Fruit fly (Drosophila melanogaster) whole organism, embryonic: Measurements from ENCODE around the gene CG1024.
A peak's percentile ranks its signal among the peaks of the same experiment; 100 is the strongest.

ENCODE experiments used
- Atf-2 ChIP-seq: fragments of 200-800 bp; sonication (Bioruptor generic); optimal IDR thresholded peaks from 2 replicates; lab custom pipeline; 2016; ENCODE audit warnings: missing biosample characterization, missing genetic modification characterization
- B-H1 ChIP-seq: fragments of 200-800 bp; sonication (Bioruptor generic); IDR thresholded peaks from 3 replicates; pipeline ENCODE4 v1.3.6; 2022; ENCODE audit warnings: missing biosample characterization, missing genetic modification characterization
- BtbVII ChIP-seq: fragments of 200-800 bp; sonication (Bioruptor generic); optimal IDR thresholded peaks from 3 replicates; lab custom pipeline; 2017; ENCODE audit warnings: missing biosample characterization, mild to moderate bottlenecking, missing genetic modification characterization
- CG1024 ChIP-seq: fragments of 200-800 bp; sonication (Bioruptor generic); IDR thresholded peaks from 2 replicates; pipeline ENCODE4 v1.3.6; 2022; ENCODE audit warnings: missing biosample characterization, missing genetic modification characterization
- CG10321 ChIP-seq: fragments of 200-800 bp; sonication (Bioruptor generic); IDR thresholded peaks from 2 replicates; pipeline ENCODE4 v1.3.6; 2022; ENCODE audit warnings: missing biosample characterization, missing genetic modification characterization
- CG10366 ChIP-seq: fragments of 200-800 bp; sonication (Bioruptor generic); IDR thresholded peaks from 2 replicates; pipeline ENCODE4 v1.3.6; 2022; ENCODE audit warnings: missing biosample characterization, missing genetic modification characterization
- CG10431 ChIP-seq: fragments of 200-800 bp; sonication (Bioruptor generic); optimal IDR thresholded peaks from 3 replicates; lab custom pipeline; 2018; ENCODE audit warnings: missing biosample characterization, mild to moderate bottlenecking, missing genetic modification characterization
- CG10654 ChIP-seq: fragments of 200-800 bp; sonication (Bioruptor generic); optimal IDR thresholded peaks from 2 replicates; lab custom pipeline; 2016; ENCODE audit warnings: missing biosample characterization, missing genetic modification characterization
- CG12155 ChIP-seq: fragments of 200-800 bp; sonication (Bioruptor generic); optimal IDR thresholded peaks from 3 replicates; lab custom pipeline; 2016; ENCODE audit warnings: missing biosample characterization, missing genetic modification characterization
- CG12391 ChIP-seq: fragments of 200-800 bp; sonication (Bioruptor generic); optimal IDR thresholded peaks from 3 replicates; lab custom pipeline; 2018; ENCODE audit warnings: missing biosample characterization, mild to moderate bottlenecking, missing genetic modification characterization, moderate library complexity
- CG13296 ChIP-seq: fragments of 200-800 bp; sonication (Bioruptor generic); optimal IDR thresholded peaks from 3 replicates; lab custom pipeline; 2018; ENCODE audit warnings: missing biosample characterization, mild to moderate bottlenecking, missing genetic modification characterization
- CG14014 ChIP-seq: fragments of 200-800 bp; sonication (Bioruptor generic); IDR thresholded peaks from 2 replicates; pipeline ENCODE4 v1.3.6; 2022; ENCODE audit warnings: missing biosample characterization, missing genetic modification characterization
- CG2116 ChIP-seq: fragments of 200-800 bp; sonication (Bioruptor generic); optimal IDR thresholded peaks from 3 replicates; lab custom pipeline; 2018; ENCODE audit warnings: missing biosample characterization, mild to moderate bottlenecking, missing genetic modification characterization
- CG2199 ChIP-seq: fragments of 200-800 bp; sonication (Bioruptor generic); IDR thresholded peaks from 3 replicates; pipeline ENCODE4 v1.3.6; 2022; ENCODE audit warnings: missing biosample characterization, missing genetic modification characterization
- CG30020 ChIP-seq: fragments of 200-800 bp; optimal IDR thresholded peaks from 2 replicates; lab custom pipeline; 2019; ENCODE audit warnings: missing biosample characterization, mild to moderate bottlenecking, missing genetic modification characterization, moderate library complexity
- CG32532 ChIP-seq: fragments of 200-800 bp; sonication (Bioruptor generic); IDR thresholded peaks from 2 replicates; pipeline ENCODE4 v1.3.6; 2022; ENCODE audit warnings: missing biosample characterization, missing genetic modification characterization
- CG42726 ChIP-seq: fragments of 200-800 bp; sonication (Bioruptor generic); IDR thresholded peaks from 2 replicates; pipeline ENCODE4 v1.3.6; 2022; ENCODE audit warnings: missing biosample characterization, missing genetic modification characterization; ENCODE audit not compliant: partially characterized antibody
- CG4424 ChIP-seq: fragments of 200-800 bp; sonication (Bioruptor generic); optimal IDR thresholded peaks from 3 replicates; lab custom pipeline; 2016; ENCODE audit warnings: missing biosample characterization, missing genetic modification characterization
- CG4730 ChIP-seq: fragments of 200-800 bp; sonication (Bioruptor generic); IDR thresholded peaks from 2 replicates; pipeline ENCODE4 v1.3.6; 2022; ENCODE audit warnings: missing biosample characterization, missing genetic modification characterization
- CG4854 ChIP-seq: fragments of 200-800 bp; sonication (Bioruptor generic); optimal IDR thresholded peaks from 2 replicates; lab custom pipeline; 2016; ENCODE audit warnings: missing biosample characterization, missing genetic modification characterization, inconsistent platforms
- CG5180 ChIP-seq: fragments of 200-800 bp; sonication (Bioruptor generic); optimal IDR thresholded peaks from 3 replicates; lab custom pipeline; 2017; ENCODE audit warnings: missing biosample characterization, missing genetic modification characterization, mild to moderate bottlenecking, moderate library complexity, missing genetic modification reagents
- CG6854 ChIP-seq: fragments of 200-800 bp; sonication (Bioruptor generic); optimal IDR thresholded peaks from 3 replicates; lab custom pipeline; 2017; ENCODE audit warnings: missing biosample characterization, mild to moderate bottlenecking, missing genetic modification characterization
- Deaf1 ChIP-seq: fragments of 200-800 bp; optimal IDR thresholded peaks from 3 replicates; lab custom pipeline; 2019; ENCODE audit warnings: missing biosample characterization, mild to moderate bottlenecking, missing genetic modification characterization, moderate library complexity
- Dfd ChIP-seq, 2 experiments: fragments of >200 bp; optimal IDR thresholded peaks; 2 replicates each; lab custom pipeline; 2017; ENCODE audit warnings: missing biosample characterization in 2 of 2, missing genetic modification characterization in 2 of 2
- Ets65A ChIP-seq: fragments of 200-800 bp; sonication (Bioruptor generic); peaks from one replicate; lab custom pipeline; 2016; ENCODE audit warnings: missing biosample characterization, missing genetic modification characterization
- Hr51 ChIP-seq, 2 experiments: fragments of 200-800 bp; sonication (Bioruptor generic); optimal IDR thresholded peaks; 2 replicates in 1 of 2; 3 replicates in 1 of 2; lab custom pipeline; 2016 to 2018; ENCODE audit warnings: missing biosample characterization in 2 of 2, missing genetic modification characterization in 2 of 2, mild to moderate bottlenecking in 1 of 2, moderate library complexity in 1 of 2
- Max ChIP-seq: fragments of 200-800 bp; sonication (Bioruptor generic); optimal IDR thresholded peaks from 2 replicates; lab custom pipeline; 2016; ENCODE audit warnings: missing biosample characterization, mild to moderate bottlenecking, missing genetic modification characterization
- Mes4 ChIP-seq: fragments of 200-800 bp; sonication (Bioruptor generic); optimal IDR thresholded peaks from 2 replicates; lab custom pipeline; 2016; ENCODE audit warnings: missing biosample characterization, missing genetic modification characterization
- Myb ChIP-seq: fragments of 200-800 bp; sonication (Bioruptor generic); optimal IDR thresholded peaks from 2 replicates; lab custom pipeline; 2016; ENCODE audit warnings: missing biosample characterization, missing genetic modification characterization
- Poxn ChIP-seq: fragments of 200-800 bp; sonication (Bioruptor generic); IDR thresholded peaks from 2 replicates; pipeline ENCODE4 v1.3.6; 2022; ENCODE audit warnings: missing biosample characterization, missing genetic modification characterization
- bbx ChIP-seq: fragments of 200-800 bp; sonication (Bioruptor generic); IDR thresholded peaks from 2 replicates; pipeline ENCODE4 v1.3.6; 2022; ENCODE audit warnings: missing biosample characterization, missing genetic modification characterization; ENCODE audit not compliant: partially characterized antibody
- bsh ChIP-seq, 2 experiments: fragments of 200-800 bp; sonication (Bioruptor generic); optimal IDR thresholded peaks; 2 replicates each; lab custom pipeline; 2017 to 2018; ENCODE audit warnings: mild to moderate bottlenecking in 2 of 2, missing biosample characterization in 2 of 2, missing genetic modification characterization in 2 of 2, moderate library complexity in 1 of 2
- chinmo ChIP-seq: fragments of 200-800 bp; sonication (Bioruptor generic); IDR thresholded peaks from 4 replicates; pipeline ENCODE4 v1.3.6; 2022; ENCODE audit warnings: missing biosample characterization, missing genetic modification characterization; ENCODE audit not compliant: partially characterized antibody
- ci ChIP-seq: fragments of 200-800 bp; sonication (Bioruptor generic); IDR thresholded peaks from 3 replicates; pipeline ENCODE4 v1.3.6; 2022; ENCODE audit warnings: missing biosample characterization, missing genetic modification characterization
- ftz-f1 ChIP-seq: fragments of 200-800 bp; sonication (Bioruptor generic); optimal IDR thresholded peaks from 2 replicates; lab custom pipeline; 2016; ENCODE audit warnings: missing biosample characterization, missing genetic modification characterization
- gcm2 ChIP-seq: fragments of 200-800 bp; sonication (Bioruptor generic); optimal IDR thresholded peaks from 2 replicates; lab custom pipeline; 2016; ENCODE audit warnings: missing biosample characterization, missing genetic modification characterization
- hbn ChIP-seq: fragments of 200-800 bp; sonication (Bioruptor generic); IDR thresholded peaks from 2 replicates; pipeline ENCODE4 v1.3.6; 2022; ENCODE audit warnings: missing biosample characterization, missing genetic modification characterization; ENCODE audit not compliant: partially characterized antibody
- hth ChIP-seq: fragments of >200 bp; optimal IDR thresholded peaks from 2 replicates; lab custom pipeline; 2017; ENCODE audit warnings: inconsistent platforms
- org-1 ChIP-seq: fragments of 200-800 bp; sonication (Bioruptor generic); optimal IDR thresholded peaks from 2 replicates; lab custom pipeline; 2017; ENCODE audit warnings: missing biosample characterization, missing genetic modification characterization
- psq ChIP-seq: fragments of 200-800 bp; sonication (Bioruptor generic); optimal IDR thresholded peaks from 2 replicates; lab custom pipeline; 2017; ENCODE audit warnings: missing biosample characterization, missing genetic modification characterization
- sens-2 ChIP-seq: fragments of 200-800 bp; sonication (Bioruptor generic); IDR thresholded peaks from 2 replicates; pipeline ENCODE4 v1.3.6; 2022; ENCODE audit warnings: missing biosample characterization, missing genetic modification characterization
- seq ChIP-seq: fragments of 200-800 bp; sonication (Bioruptor generic); IDR thresholded peaks from 2 replicates; pipeline ENCODE4 v1.3.6; 2022; ENCODE audit warnings: missing biosample characterization, missing genetic modification characterization
- sima ChIP-seq: fragments of 200-800 bp; sonication (Bioruptor generic); optimal IDR thresholded peaks from 2 replicates; lab custom pipeline; 2016; ENCODE audit warnings: missing biosample characterization, missing genetic modification characterization
- stwl ChIP-seq: fragments of 200-800 bp; sonication (Bioruptor generic); optimal IDR thresholded peaks from 3 replicates; lab custom pipeline; 2018; ENCODE audit warnings: missing biosample characterization, mild to moderate bottlenecking, missing genetic modification characterization, moderate library complexity
- wor ChIP-seq: fragments of 200-800 bp; sonication (Bioruptor generic); IDR thresholded peaks from 2 replicates; pipeline ENCODE4 v1.3.6; 2022; ENCODE audit warnings: missing biosample characterization, missing genetic modification characterization

Gene CG1024

dm6 chr3R:6382733-6383465 lies 2.8 kb upstream of the CG1024 start, which contains the start of gene gzl (continued):
- TF ChIP-seq CG4854 (GFP tag; lab: Kevin White, UChicago) (no peak), psq (GFP tag; lab: Kevin White, UChicago) (no peak), Poxn (no peak), CG2116 (GFP tag; lab: Kevin White, UChicago) (peak; percentile 65), wor (GFP tag; lab: Robert Waterston, UW) (no peak), CG30020 (tag; lab: Kevin White, UChicago) (peak; percentile 39), bbx (GFP tag; lab: Robert Waterston, UW) (peak; percentile 99), hth (no peak), CG10431 (no peak), stwl (peak; percentile 68), CG6854 (no peak), CG32532 (GFP tag; lab: Robert Waterston, UW) (0 out of 2 replicates have a peak, but pooled peaks have one; percentile 16), CG10654 (GFP tag; lab: Kevin White, UChicago) (no peak), sens-2 (no peak), Atf-2 (GFP tag; lab: Kevin White, UChicago) (no peak), Mes4 (no peak), CG13296 (GFP tag; lab: Kevin White, UChicago) (peak; percentile 17), hbn (GFP tag; lab: Robert Waterston, UW) (peak; percentile 97), CG42726 (GFP tag; lab: Robert Waterston, UW) (peak; percentile 97), chinmo (GFP tag; lab: Robert Waterston, UW) (peak; percentile 97), seq (GFP tag; lab: Robert Waterston, UW) (no peak), CG4424 (no peak), B-H1 (no peak), BtbVII (GFP tag; lab: Kevin White, UChicago) (no peak), CG10366 (GFP tag; lab: Robert Waterston, UW) (no peak), CG1024 (GFP tag; lab: Robert Waterston, UW) (no peak), CG2199 (GFP tag; lab: Robert Waterston, UW) (no peak), CG14014 (GFP tag; lab: Robert Waterston, UW) (no peak), gcm2 (GFP tag; lab: Kevin White, UChicago) (no peak), CG10321 (GFP tag; lab: Robert Waterston, UW) (no peak), sima (GFP tag; lab: Kevin White, UChicago) (no peak), CG5180 (GFP tag; lab: Kevin White, UChicago) (no peak), org-1 (GFP tag; lab: Kevin White, UChicago) (no peak), bsh (GFP tag; optimal IDR thresholded peaks at IDR 0.05; lab: Kevin White, UChicago) (no peak), CG12155 (GFP tag; lab: Kevin White, UChicago) (peak; percentile 55), CG4730 (no peak), Deaf1 (tag; lab: Kevin White, UChicago) (peak; percentile 38), Myb (GFP tag; lab: Kevin White, UChicago) (peak; percentile 77)

dm6 chr3R:6381784-6382183 lies 1.7 kb upstream of the CG1024 start:
- TF ChIP-seq ftz-f1 (GFP tag; lab: Kevin White, UChicago): no peak
- TF ChIP-seq CG12391 (tag; lab: Kevin White, UChicago): no peak
- TF ChIP-seq Dfd (GFP tag; optimal IDR thresholded peaks at IDR 0.05; lab: Kevin White, UChicago): no peak
- TF ChIP-seq Hr51 (GFP tag; optimal IDR thresholded peaks at IDR 0.05; lab: Kevin White, UChicago): no peak
- no peak for TF ChIP-seq CG14014 (GFP tag; lab: Robert Waterston, UW)
- no peak for TF ChIP-seq Max (GFP tag; lab: Kevin White, UChicago)
- peak; percentile 93 for TF ChIP-seq Ets65A (GFP tag; lab: Kevin White, UChicago)
- 0 out of 3 replicates have a peak, but pooled peaks have one; percentile 16 for TF ChIP-seq ci
